Fruit fly (Drosophila melanogaster) whole organism, embryonic: Measurements from ENCODE around the gene CG7903.

Experiments used
- B-H1 ChIP-seq: fragments of 200-800 bp; sonication (Bioruptor generic); IDR thresholded peaks from 3 replicates; pipeline ENCODE4 v1.3.6; 2022; ENCODE audit warnings: missing biosample characterization, missing genetic modification characterization
- CG1024 ChIP-seq: fragments of 200-800 bp; sonication (Bioruptor generic); IDR thresholded peaks from 2 replicates; pipeline ENCODE4 v1.3.6; 2022; ENCODE audit warnings: missing biosample characterization, missing genetic modification characterization
- CG10267 ChIP-seq: fragments of 200-800 bp; sonication (Bioruptor generic); optimal IDR thresholded peaks from 2 replicates; lab custom pipeline; 2018; ENCODE audit warnings: missing biosample characterization, mild to moderate bottlenecking, missing genetic modification characterization, moderate library complexity
- CG11723 ChIP-seq: fragments of 200-800 bp; sonication (Bioruptor generic); optimal IDR thresholded peaks from 2 replicates; lab custom pipeline; 2017; ENCODE audit warnings: missing biosample characterization, mild to moderate bottlenecking, missing genetic modification characterization
- CG12659 ChIP-seq: fragments of 200-800 bp; sonication (Bioruptor generic); optimal IDR thresholded peaks from 3 replicates; lab custom pipeline; 2017; ENCODE audit warnings: mild to moderate bottlenecking, missing biosample characterization, missing genetic modification reagents, missing genetic modification characterization
- CG15011 ChIP-seq: fragments of 200-800 bp; sonication (Bioruptor generic); optimal IDR thresholded peaks from 3 replicates; lab custom pipeline; 2018; ENCODE audit warnings: missing biosample characterization, mild to moderate bottlenecking, missing genetic modification characterization
- CG15601 ChIP-seq: fragments of 200-800 bp; sonication (Bioruptor generic); optimal IDR thresholded peaks from 3 replicates; lab custom pipeline; 2019; ENCODE audit warnings: missing biosample characterization, mild to moderate bottlenecking, missing genetic modification characterization, moderate library complexity
- CG17568 ChIP-seq: fragments of 200-800 bp; sonication (Bioruptor generic); optimal IDR thresholded peaks from 2 replicates; lab custom pipeline; 2018; ENCODE audit warnings: missing biosample characterization, mild to moderate bottlenecking, missing genetic modification characterization, moderate library complexity
- CG2116 ChIP-seq: fragments of 200-800 bp; sonication (Bioruptor generic); optimal IDR thresholded peaks from 3 replicates; lab custom pipeline; 2018; ENCODE audit warnings: missing biosample characterization, mild to moderate bottlenecking, missing genetic modification characterization
- CG2678 ChIP-seq: fragments of 200-800 bp; sonication (Bioruptor generic); optimal IDR thresholded peaks from 3 replicates; lab custom pipeline; 2019; ENCODE audit warnings: missing biosample characterization, mild to moderate bottlenecking, missing genetic modification characterization, moderate library complexity
- CG3995 ChIP-seq: fragments of 200-800 bp; sonication (Bioruptor generic); optimal IDR thresholded peaks from 3 replicates; lab custom pipeline; 2016; ENCODE audit warnings: missing biosample characterization, missing genetic modification characterization
- CG5245 ChIP-seq: fragments of 200-800 bp; sonication (Bioruptor generic); optimal IDR thresholded peaks from 3 replicates; lab custom pipeline; 2016; ENCODE audit warnings: missing biosample characterization, missing genetic modification characterization
- CG5953 ChIP-seq: fragments of 200-800 bp; sonication (Bioruptor generic); IDR thresholded peaks from 2 replicates; pipeline ENCODE4 v1.3.6; 2022; ENCODE audit warnings: missing biosample characterization, missing genetic modification characterization
- CG6175 ChIP-seq: fragments of 200-800 bp; sonication (Bioruptor generic); IDR thresholded peaks from 3 replicates; pipeline ENCODE4 v1.3.6; 2022; ENCODE audit warnings: missing biosample characterization, missing genetic modification characterization
- CG6689 ChIP-seq: fragments of 200-800 bp; sonication (Bioruptor generic); IDR thresholded peaks from 2 replicates; pipeline ENCODE4 v1.3.6; 2022; ENCODE audit warnings: missing biosample characterization, missing genetic modification characterization
- CG6765 ChIP-seq: fragments of 200-800 bp; sonication (Bioruptor generic); optimal IDR thresholded peaks from 3 replicates; lab custom pipeline; 2017; ENCODE audit warnings: missing biosample characterization, mild to moderate bottlenecking, missing genetic modification characterization
- CG7372 ChIP-seq: fragments of 200-800 bp; sonication (Bioruptor generic); IDR thresholded peaks from 2 replicates; pipeline ENCODE4 v1.3.6; 2022; ENCODE audit warnings: missing biosample characterization, missing genetic modification characterization
- CG7556 ChIP-seq: fragments of 200-800 bp; sonication (Bioruptor generic); optimal IDR thresholded peaks from 2 replicates; lab custom pipeline; 2017; ENCODE audit warnings: missing biosample characterization, mild to moderate bottlenecking, missing genetic modification characterization
- CG7745 ChIP-seq: fragments of 200-800 bp; sonication (Bioruptor generic); optimal IDR thresholded peaks from 2 replicates; lab custom pipeline; 2018; ENCODE audit warnings: missing biosample characterization, mild to moderate bottlenecking, missing genetic modification characterization, moderate library complexity
- CG7928 ChIP-seq: fragments of 200-800 bp; sonication (Bioruptor generic); optimal IDR thresholded peaks from 2 replicates; lab custom pipeline; 2017; ENCODE audit warnings: missing biosample characterization, mild to moderate bottlenecking, missing genetic modification characterization
- CG9817 ChIP-seq: fragments of 200-800 bp; sonication (Bioruptor generic); optimal IDR thresholded peaks from 2 replicates; lab custom pipeline; 2018; ENCODE audit warnings: missing biosample characterization, mild to moderate bottlenecking, missing genetic modification characterization, moderate library complexity
- Gsc ChIP-seq: fragments of 200-800 bp; sonication (Bioruptor generic); IDR thresholded peaks from 2 replicates; pipeline ENCODE4 v1.3.6; 2022; ENCODE audit warnings: missing biosample characterization, missing genetic modification characterization
- H2.0 ChIP-seq: fragments of 200-800 bp; sonication (Bioruptor generic); IDR thresholded peaks from 2 replicates; pipeline ENCODE4 v1.3.6; 2022; ENCODE audit warnings: missing biosample characterization, missing genetic modification characterization
- Hey ChIP-seq: fragments of 200-800 bp; sonication (Bioruptor generic); optimal IDR thresholded peaks from 3 replicates; lab custom pipeline; 2018; ENCODE audit warnings: missing biosample characterization, mild to moderate bottlenecking, missing genetic modification characterization
- Hsf ChIP-seq: fragments of 200-800 bp; sonication (Bioruptor generic); optimal IDR thresholded peaks from 3 replicates; lab custom pipeline; 2016; ENCODE audit warnings: missing biosample characterization, missing genetic modification characterization
- Med ChIP-seq: fragments of 200-800 bp; sonication (Bioruptor generic); peaks from one replicate; lab custom pipeline; 2016; ENCODE audit warnings: missing biosample characterization, missing genetic modification characterization, mild to moderate bottlenecking, inconsistent platforms, moderate library complexity
- Mes4 ChIP-seq: fragments of 200-800 bp; sonication (Bioruptor generic); optimal IDR thresholded peaks from 2 replicates; lab custom pipeline; 2016; ENCODE audit warnings: missing biosample characterization, missing genetic modification characterization
- NC2α ChIP-seq: fragments of 200-800 bp; sonication (Bioruptor generic); optimal IDR thresholded peaks from 2 replicates; lab custom pipeline; 2016; ENCODE audit warnings: missing biosample characterization, missing genetic modification characterization
- NfI ChIP-seq: fragments of 200-800 bp; sonication (Bioruptor generic); optimal IDR thresholded peaks from 3 replicates; lab custom pipeline; 2018; ENCODE audit warnings: missing biosample characterization, mild to moderate bottlenecking, missing genetic modification characterization, moderate library complexity
- Scr ChIP-seq: fragments of 200-800 bp; sonication (Bioruptor generic); IDR thresholded peaks from 2 replicates; pipeline ENCODE4 v1.3.6; 2022; ENCODE audit warnings: missing biosample characterization, missing genetic modification characterization; ENCODE audit not compliant: partially characterized antibody
- Side ChIP-seq: fragments of 200-800 bp; sonication (Bioruptor generic); optimal IDR thresholded peaks from 2 replicates; lab custom pipeline; 2016; ENCODE audit warnings: missing biosample characterization, missing genetic modification characterization
- Taf1 ChIP-seq: fragments of 200-800 bp; sonication (Bioruptor generic); IDR thresholded peaks from 2 replicates; pipeline ENCODE4 v1.3.6; 2022; ENCODE audit warnings: missing biosample characterization, missing genetic modification characterization
- aop ChIP-seq: fragments of 200-800 bp; sonication (Bioruptor generic); IDR thresholded peaks from 2 replicates; pipeline ENCODE4 v1.3.6; 2022; ENCODE audit warnings: missing biosample characterization, missing genetic modification characterization
- bowl ChIP-seq: fragments of 200-800 bp; sonication (Bioruptor generic); IDR thresholded peaks from 2 replicates; pipeline ENCODE4 v1.3.6; 2022; ENCODE audit warnings: missing biosample characterization, missing genetic modification characterization
- chn ChIP-seq: fragments of 200-800 bp; sonication (Bioruptor generic); optimal IDR thresholded peaks from 2 replicates; lab custom pipeline; 2016; ENCODE audit warnings: missing biosample characterization, missing genetic modification characterization
- cwo ChIP-seq: fragments of 200-800 bp; sonication (Bioruptor generic); optimal IDR thresholded peaks from 3 replicates; lab custom pipeline; 2017; ENCODE audit warnings: missing biosample characterization, missing genetic modification characterization, mild to moderate bottlenecking, moderate library complexity, missing genetic modification reagents
- dati ChIP-seq: fragments of 200-800 bp; sonication (Bioruptor generic); IDR thresholded peaks from 2 replicates; pipeline ENCODE4 v1.3.6; 2022; ENCODE audit warnings: missing biosample characterization, missing genetic modification characterization
- dysf ChIP-seq: fragments of 200-800 bp; sonication (Bioruptor generic); IDR thresholded peaks from 3 replicates; pipeline ENCODE4 v1.3.6; 2022; ENCODE audit warnings: missing biosample characterization, missing genetic modification characterization
- ems ChIP-seq: fragments of 200-800 bp; sonication (Bioruptor generic); optimal IDR thresholded peaks from 3 replicates; lab custom pipeline; 2016; ENCODE audit warnings: missing biosample characterization, missing genetic modification characterization
- gro ChIP-seq: fragments of 200-800 bp; sonication (Bioruptor generic); optimal IDR thresholded peaks from 2 replicates; lab custom pipeline; 2016; ENCODE audit warnings: missing biosample characterization, missing genetic modification characterization
- hb ChIP-seq: fragments of 200-800 bp; sonication (Bioruptor generic); IDR thresholded peaks from 3 replicates; pipeline ENCODE4 v1.3.6; 2022; ENCODE audit warnings: missing biosample characterization, missing genetic modification characterization; ENCODE audit not compliant: partially characterized antibody
- kah ChIP-seq: fragments of 200-800 bp; sonication (Bioruptor generic); optimal IDR thresholded peaks from 2 replicates; lab custom pipeline; 2018; ENCODE audit warnings: missing biosample characterization, mild to moderate bottlenecking, missing genetic modification characterization
- kay ChIP-seq: fragments of 200-800 bp; sonication (Bioruptor generic); optimal IDR thresholded peaks from 2 replicates; lab custom pipeline; 2016; ENCODE audit warnings: missing biosample characterization, missing genetic modification characterization
- lab ChIP-seq: fragments of 200-800 bp; sonication (Bioruptor generic); optimal IDR thresholded peaks from 3 replicates; lab custom pipeline; 2017; ENCODE audit warnings: missing biosample characterization, missing genetic modification characterization, mild to moderate bottlenecking, moderate library complexity, missing genetic modification reagents
- nau ChIP-seq: fragments of 200-800 bp; sonication (Bioruptor generic); optimal IDR thresholded peaks from 3 replicates; lab custom pipeline; 2017; ENCODE audit warnings: missing biosample characterization, mild to moderate bottlenecking, missing genetic modification characterization, missing genetic modification reagents
- org-1 ChIP-seq: fragments of 200-800 bp; sonication (Bioruptor generic); optimal IDR thresholded peaks from 2 replicates; lab custom pipeline; 2017; ENCODE audit warnings: missing biosample characterization, missing genetic modification characterization
- psq ChIP-seq: fragments of 200-800 bp; sonication (Bioruptor generic); optimal IDR thresholded peaks from 2 replicates; lab custom pipeline; 2017; ENCODE audit warnings: missing biosample characterization, missing genetic modification characterization
- salm ChIP-seq: fragments of 200-800 bp; sonication (Bioruptor generic); optimal IDR thresholded peaks from 2 replicates; lab custom pipeline; 2018; ENCODE audit warnings: missing biosample characterization, mild to moderate bottlenecking, missing genetic modification characterization
- ssp ChIP-seq: fragments of 200-800 bp; sonication (Bioruptor generic); IDR thresholded peaks from 2 replicates; pipeline ENCODE4 v1.3.6; 2022; ENCODE audit warnings: missing biosample characterization, missing genetic modification characterization
- zfh2 ChIP-seq: fragments of 200-800 bp; sonication (Bioruptor generic); optimal IDR thresholded peaks from 2 replicates; lab custom pipeline; 2016; ENCODE audit warnings: missing biosample characterization, missing genetic modification characterization

Gene CG7903

DNA sequence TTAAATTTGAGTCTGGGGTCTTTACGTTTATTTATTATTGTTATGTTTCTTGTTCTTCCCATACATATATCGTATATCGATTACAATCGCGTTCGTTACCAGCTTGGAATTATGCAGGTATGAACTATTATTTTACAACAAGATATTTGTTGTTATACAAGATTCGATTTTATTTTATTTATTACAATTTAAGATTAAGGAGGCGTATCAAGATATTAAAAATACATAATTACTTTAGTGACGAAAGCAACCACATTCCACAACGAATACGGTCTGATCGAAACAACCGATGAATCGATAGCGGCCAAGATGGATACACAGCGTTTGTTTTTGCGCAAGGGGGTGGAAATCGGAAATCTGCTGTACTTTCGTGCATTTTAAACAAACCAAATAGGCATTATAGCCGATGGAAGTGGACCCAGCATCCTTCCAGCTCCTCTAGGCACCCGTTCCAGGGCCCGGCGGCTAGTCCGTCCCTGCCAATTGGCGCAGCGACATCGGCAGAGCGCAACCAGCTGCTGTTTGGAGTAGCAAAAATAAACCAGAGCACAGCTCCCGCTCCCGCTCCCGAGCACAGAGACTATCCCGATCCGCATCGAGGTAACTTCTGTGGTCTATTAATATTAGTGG, 2.7 kb upstream of the CG7903 start, which contains the start of the genes CG15525 and CG11504 (continued):
- TF ChIP-seq CG9817 (tag; lab: Kevin White, UChicago) (peak; percentile 22), CG7556 (GFP tag; lab: Kevin White, UChicago) (no peak), Hsf (peak; percentile 61), CG2678 (tag; lab: Kevin White, UChicago) (no peak), psq (no peak), H2.0 (GFP tag; lab: Robert Waterston, UW) (peak; percentile 21; the same call in 1 of the 2 replicates), CG6689 (GFP tag; lab: Robert Waterston, UW) (peak; percentile 53; the same call in 1 of the 2 replicates), CG3995 (GFP tag; lab: Kevin White, UChicago) (peak; percentile 10), Gsc (no peak), hb (GFP tag; lab: Robert Waterston, UW) (peak; percentile 90), CG7928 (GFP tag; lab: Kevin White, UChicago) (no peak), CG5245 (GFP tag; lab: Kevin White, UChicago) (no peak), Taf1 (GFP tag; lab: Robert Waterston, UW) (no peak), zfh2 (peak; percentile 56), CG10267 (tag; lab: Kevin White, UChicago) (peak; percentile 49), CG7745 (tag; lab: Kevin White, UChicago) (no peak), ssp (GFP tag; lab: Robert Waterston, UW) (peak; percentile 22; the same call in 1 of the 2 replicates), cwo (GFP tag; lab: Kevin White, UChicago) (no peak), B-H1 (GFP tag; lab: Robert Waterston, UW) (no peak), lab (GFP tag; lab: Kevin White, UChicago) (no peak), CG17568 (no peak), CG15011 (no peak), NC2α (no peak), CG6175 (GFP tag; lab: Robert Waterston, UW) (peak; percentile 32; the same call in 1 of the 3 replicates), chn (peak; percentile 47), CG12659 (GFP tag; lab: Kevin White, UChicago) (peak; percentile 73), CG15601 (tag; lab: Kevin White, UChicago) (peak; percentile 29), kah (GFP tag; lab: Kevin White, UChicago) (no peak), dati (GFP tag; lab: Robert Waterston, UW) (no peak), Side (no peak), CG2116 (GFP tag; lab: Kevin White, UChicago) (peak; percentile 88), NfI (GFP tag; lab: Kevin White, UChicago) (peak; percentile 36), dysf (GFP tag; lab: Robert Waterston, UW) (no peak), gro (peak; percentile 53), Hey (no peak), Med (peak; percentile 84), kay (peak; percentile 14), CG1024 (GFP tag; lab: Robert Waterston, UW) (peak; percentile 34; the same call in 1 of the 2 replicates), nau (GFP tag; lab: Kevin White, UChicago) (no peak), CG7372 (GFP tag; lab: Robert Waterston, UW) (no peak), bowl (GFP tag; lab: Robert Waterston, UW) (no peak), org-1 (no peak), salm (tag; lab: Kevin White, UChicago) (no peak), Scr (GFP tag; lab: Robert Waterston, UW) (peak; percentile 92), CG6765 (GFP tag; lab: Kevin White, UChicago) (no peak), CG5953 (peak; percentile 38; the same call in 1 of the 2 replicates), CG11723 (GFP tag; lab: Kevin White, UChicago) (no peak), ems (GFP tag; lab: Kevin White, UChicago) (peak; percentile 46), Mes4 (no peak), aop (no peak)
